Worm (Caenorhabditis elegans) whole organism, young adult: ENCODE data around the gene dhs-14.

Experiments
- C06A6.2 ChIP-seq: fragments of 200-800 bp; sonication (Bioruptor generic); conservative IDR thresholded peaks from 2 replicates; pipeline ENCODE4 v1.3.6; 2022; ENCODE audit warnings: missing genetic modification characterization, missing compliant biosample characterization
- ama-1 ChIP-seq, 3 experiments: fragments of 150-350 bp in 1 of 3; sonication (generic microtip) in 2 of 3; optimal IDR thresholded peaks; 2 replicates each; lab custom pipeline; 2014 to 2018; ENCODE audit warnings: missing biosample characterization in 2 of 3, missing genetic modification characterization in 2 of 3, missing genetic modification reagents in 2 of 3
- ceh-58 ChIP-seq: fragments of 200-800 bp; sonication (Bioruptor generic); IDR thresholded peaks from 2 replicates; pipeline ENCODE4 v1.3.6; 2022; ENCODE audit warnings: missing genetic modification characterization, missing compliant biosample characterization
- die-1 ChIP-seq: sonication (generic microtip); optimal IDR thresholded peaks from 2 replicates; lab custom pipeline; 2016; ENCODE audit warnings: missing genotype, mild to moderate bottlenecking, missing genetic modification characterization, missing compliant biosample characterization
- him-1 ChIP-seq: sonication (generic microtip); optimal IDR thresholded peaks from 2 replicates; lab custom pipeline; 2016; ENCODE audit warnings: missing genotype, missing genetic modification reagents, missing genetic modification characterization, missing compliant biosample characterization
- hmg-20 ChIP-seq: fragments of 200-800 bp; sonication (Bioruptor generic); IDR thresholded peaks from 2 replicates; pipeline ENCODE4 v1.3.6; 2022; ENCODE audit warnings: missing genetic modification reagents, missing genetic modification characterization, missing compliant biosample characterization
- let-607 ChIP-seq, 2 experiments: fragments of 200-800 bp in 1 of 2; sonication (Bioruptor generic) in 1 of 2; sonication (generic microtip) in 1 of 2; optimal IDR thresholded peaks; 2 replicates each; lab custom pipeline; 2016 to 2018; ENCODE audit warnings: mild to moderate bottlenecking in 2 of 2, missing compliant biosample characterization in 2 of 2, missing genetic modification characterization in 2 of 2, moderate library complexity in 2 of 2, missing genotype in 1 of 2
- lin-35 ChIP-seq, 3 experiments: fragments of 150-350 bp in 2 of 3; sonication (generic microtip) in 1 of 3; optimal IDR thresholded peaks; 2 replicates each; lab custom pipeline; 2014 to 2018; ENCODE audit warnings: missing biosample characterization in 3 of 3, missing genetic modification characterization in 3 of 3, missing genetic modification reagents in 3 of 3
- unc-62 ChIP-seq: fragments of 150-350 bp; optimal IDR thresholded peaks from 2 replicates; lab custom pipeline; 2014; ENCODE audit warnings: missing biosample characterization, missing genetic modification reagents, missing genetic modification characterization

- TF ChIP-seq hmg-20 (GFP tag; lab: Robert Waterston, UW), result no peak
- TF ChIP-seq lin-35 (GFP tag; optimal IDR thresholded peaks at IDR 0.05; lab: Kevin White, UChicago), result no peak
- TF ChIP-seq him-1 (tag; lab: Kevin White, UChicago), result no peak
- TF ChIP-seq unc-62 (GFP tag; lab: Kevin White, UChicago), result no peak
- TF ChIP-seq let-607 (tag; optimal IDR thresholded peaks at IDR 0.05; lab: Kevin White, UChicago), result no peak
- TF ChIP-seq ceh-58 (GFP tag; lab: Robert Waterston, UW), result no peak
- no peak for TF ChIP-seq die-1 (tag; lab: Kevin White, UChicago)
- TF ChIP-seq ama-1 (optimal IDR thresholded peaks at IDR 0.05; lab: Kevin White, UChicago), result no peak
- no peak for TF ChIP-seq ama-1 (GFP tag; optimal IDR thresholded peaks at IDR 0.05; lab: Kevin White, UChicago)
- no peak for TF ChIP-seq C06A6.2
Measured at ce11 chrV:2767465-2767864, 2.5 kb upstream of the dhs-14 start, which contains the start of gene R05D8.9.
